Worm (Caenorhabditis elegans) whole organism, young adult: ENCODE results near the gene H38K22.9.
A peak's percentile ranks its signal among the peaks of the same experiment; 100 is the strongest.

ENCODE experiments used
- D2030.7 ChIP-seq: fragments of 200-800 bp; sonication (Bioruptor generic); IDR thresholded peaks from 2 replicates; pipeline ENCODE4 v1.3.6; 2022; ENCODE audit warnings: missing genetic modification reagents, missing genetic modification characterization, missing compliant biosample characterization
- F10E7.11 ChIP-seq: sonication (generic microtip); optimal IDR thresholded peaks from 2 replicates; lab custom pipeline; 2017; ENCODE audit warnings: mild to moderate bottlenecking, missing genetic modification characterization, moderate library complexity, missing compliant biosample characterization
- F23B12.7 ChIP-seq: sonication (generic microtip); optimal IDR thresholded peaks from 2 replicates; lab custom pipeline; 2017; ENCODE audit warnings: missing genetic modification characterization, mild to moderate bottlenecking, missing compliant biosample characterization, antibody characterized with exemption, moderate library complexity; ENCODE audit not compliant: insufficient read depth
- F33H1.4 ChIP-seq: fragments of 200-800 bp; sonication (Bioruptor generic); IDR thresholded peaks from 2 replicates; pipeline ENCODE4 v1.3.6; 2022; ENCODE audit warnings: missing genetic modification reagents, missing genetic modification characterization, missing compliant biosample characterization
- F49E8.2 ChIP-seq: sonication (generic microtip); optimal IDR thresholded peaks from 3 replicates; lab custom pipeline; 2017; ENCODE audit warnings: missing genetic modification characterization, mild to moderate bottlenecking, missing compliant biosample characterization, antibody characterized with exemption, moderate library complexity; ENCODE audit not compliant: insufficient read depth
- Y53F4B.3 ChIP-seq: fragments of 200-800 bp; sonication (Bioruptor generic); IDR thresholded peaks from 2 replicates; pipeline ENCODE4 v1.3.6; 2022; ENCODE audit warnings: missing genetic modification reagents, missing genetic modification characterization, missing compliant biosample characterization
- Y53G8AR.9 ChIP-seq: fragments of 200-800 bp; sonication (Bioruptor generic); conservative IDR thresholded peaks from 2 replicates; pipeline ENCODE4 v1.3.6; 2022; ENCODE audit warnings: missing genetic modification reagents, missing genetic modification characterization, missing compliant biosample characterization
- Y56A3A.18 ChIP-seq: fragments of 200-800 bp; sonication (Bioruptor generic); IDR thresholded peaks from 2 replicates; pipeline ENCODE4 v1.3.6; 2022; ENCODE audit warnings: missing genetic modification reagents, missing genetic modification characterization, missing compliant biosample characterization
- Y67H2A.10 ChIP-seq: fragments of 200-800 bp; sonication (Bioruptor generic); conservative IDR thresholded peaks from 2 replicates; pipeline ENCODE4 v1.3.6; 2022; ENCODE audit warnings: missing genetic modification reagents, missing genetic modification characterization, missing compliant biosample characterization
- Y79H2A.3 ChIP-seq: fragments of 200-800 bp; sonication (Bioruptor generic); conservative IDR thresholded peaks from 2 replicates; pipeline ENCODE4 v1.3.6; 2022; ENCODE audit warnings: missing genetic modification reagents, missing genetic modification characterization, missing compliant biosample characterization
- Y95B8A.8 ChIP-seq: fragments of 200-800 bp; sonication (Bioruptor generic); IDR thresholded peaks from 2 replicates; pipeline ENCODE4 v1.3.6; 2022; ENCODE audit warnings: missing genetic modification reagents, missing genetic modification characterization, missing compliant biosample characterization
- attf-5 ChIP-seq: fragments of 200-800 bp; sonication (Bioruptor generic); optimal IDR thresholded peaks from 2 replicates; lab custom pipeline; 2018; ENCODE audit warnings: mild to moderate bottlenecking, missing genetic modification characterization, missing compliant biosample characterization
- attf-6 ChIP-seq: fragments of 200-800 bp; sonication (Bioruptor generic); IDR thresholded peaks from 2 replicates; pipeline ENCODE4 v1.3.6; 2022; ENCODE audit warnings: missing genetic modification reagents, missing genetic modification characterization, missing compliant biosample characterization
- bed-1 ChIP-seq: fragments of 200-800 bp; sonication (Bioruptor generic); IDR thresholded peaks from 2 replicates; pipeline ENCODE4 v1.3.6; 2022; ENCODE audit warnings: missing genetic modification reagents, missing genetic modification characterization, missing compliant biosample characterization
- cebp-2 ChIP-seq: fragments of 200-800 bp; sonication (Bioruptor generic); IDR thresholded peaks from 2 replicates; pipeline ENCODE4 v1.3.6; 2022; ENCODE audit warnings: missing genetic modification characterization, missing compliant biosample characterization
- ceh-27 ChIP-seq: fragments of 200-800 bp; sonication (Bioruptor generic); optimal IDR thresholded peaks from 2 replicates; lab custom pipeline; 2018; ENCODE audit warnings: mild to moderate bottlenecking, missing genetic modification characterization, moderate library complexity, missing compliant biosample characterization
- ceh-91 ChIP-seq: fragments of 200-800 bp; sonication (Bioruptor generic); IDR thresholded peaks from 2 replicates; pipeline ENCODE4 v1.3.6; 2022; ENCODE audit warnings: missing genetic modification reagents, missing genetic modification characterization, missing compliant biosample characterization
- dpff-1 ChIP-seq: sonication (generic microtip); optimal IDR thresholded peaks from 2 replicates; lab custom pipeline; 2017; ENCODE audit warnings: mild to moderate bottlenecking, missing genetic modification characterization, missing compliant biosample characterization
- efl-1 ChIP-seq: fragments of 150-350 bp; optimal IDR thresholded peaks from 2 replicates; lab custom pipeline; 2014; ENCODE audit warnings: missing biosample characterization, missing genetic modification reagents, missing genetic modification characterization
- egrh-3 ChIP-seq: fragments of 200-800 bp; sonication (Bioruptor generic); IDR thresholded peaks from 2 replicates; pipeline ENCODE4 v1.3.6; 2022; ENCODE audit warnings: missing genetic modification reagents, missing genetic modification characterization, missing compliant biosample characterization
- fkh-3 ChIP-seq: sonication (generic microtip); optimal IDR thresholded peaks from 2 replicates; lab custom pipeline; 2016; ENCODE audit warnings: mild to moderate bottlenecking, missing genetic modification characterization, missing compliant biosample characterization
- hmg-1.2 ChIP-seq: fragments of 200-800 bp; sonication (Bioruptor generic); IDR thresholded peaks from 2 replicates; pipeline ENCODE4 v1.3.6; 2022; ENCODE audit warnings: missing genetic modification reagents, missing genetic modification characterization, missing compliant biosample characterization
- hsf-1 ChIP-seq: fragments of 200-800 bp; sonication (Bioruptor generic); IDR thresholded peaks from 2 replicates; pipeline ENCODE4 v1.3.6; 2022; ENCODE audit warnings: missing genetic modification reagents, missing genetic modification characterization, missing compliant biosample characterization
- lin-35 ChIP-seq, 3 experiments: fragments of 150-350 bp in 2 of 3; sonication (generic microtip) in 1 of 3; optimal IDR thresholded peaks; 2 replicates each; lab custom pipeline; 2014 to 2018; ENCODE audit warnings: missing biosample characterization in 3 of 3, missing genetic modification characterization in 3 of 3, missing genetic modification reagents in 3 of 3
- lin-54 ChIP-seq: fragments of 200-800 bp; sonication (Bioruptor generic); optimal IDR thresholded peaks from 2 replicates; lab custom pipeline; 2018; ENCODE audit warnings: mild to moderate bottlenecking, missing genetic modification characterization, missing compliant biosample characterization
- lsl-1 ChIP-seq: fragments of 200-800 bp; sonication (Bioruptor generic); optimal IDR thresholded peaks from 2 replicates; lab custom pipeline; 2018; ENCODE audit warnings: mild to moderate bottlenecking, missing genetic modification characterization, moderate library complexity, missing compliant biosample characterization
- nfya-1 ChIP-seq: sonication (generic microtip); optimal IDR thresholded peaks from 2 replicates; lab custom pipeline; 2017; ENCODE audit warnings: antibody characterized with exemption, missing compliant biosample characterization, missing genetic modification characterization, borderline replicate concordance; ENCODE audit not compliant: insufficient read depth
- nfyb-1 ChIP-seq: fragments of 200-800 bp; sonication (Bioruptor generic); IDR thresholded peaks from 2 replicates; pipeline ENCODE4 v1.3.6; 2022; ENCODE audit warnings: missing genetic modification reagents, missing genetic modification characterization, missing compliant biosample characterization
- nhr-80 ChIP-seq: sonication (generic microtip); optimal IDR thresholded peaks from 2 replicates; lab custom pipeline; 2016; ENCODE audit warnings: missing genetic modification characterization, missing compliant biosample characterization
- nhr-90 ChIP-seq: sonication (generic microtip); optimal IDR thresholded peaks from 2 replicates; lab custom pipeline; 2016; ENCODE audit warnings: missing genotype, mild to moderate bottlenecking, missing genetic modification characterization, missing compliant biosample characterization
- rec-8 ChIP-seq, 2 experiments: sonication (generic microtip); optimal IDR thresholded peaks; 2 replicates each; lab custom pipeline; 2016; ENCODE audit warnings: mild to moderate bottlenecking in 2 of 2, missing genetic modification characterization in 2 of 2, missing genetic modification reagents in 2 of 2, missing genotype in 2 of 2, missing biosample characterization in 1 of 2, missing compliant biosample characterization in 1 of 2, moderate library complexity in 1 of 2
- snpc-1.3 ChIP-seq: sonication (generic microtip); optimal IDR thresholded peaks from 2 replicates; lab custom pipeline; 2017; ENCODE audit warnings: missing genetic modification characterization, mild to moderate bottlenecking, missing compliant biosample characterization, antibody characterized with exemption, moderate library complexity, missing genotype, missing genetic modification reagents; ENCODE audit not compliant: insufficient read depth
- snpc-3.4 ChIP-seq: sonication (generic microtip); optimal IDR thresholded peaks from 2 replicates; lab custom pipeline; 2017; ENCODE audit warnings: missing genetic modification characterization, mild to moderate bottlenecking, missing compliant biosample characterization, antibody characterized with exemption, moderate library complexity, missing genotype, missing genetic modification reagents
- tbp1 ChIP-seq: fragments of 200-800 bp; sonication (Bioruptor generic); optimal IDR thresholded peaks from 2 replicates; lab custom pipeline; 2018; ENCODE audit warnings: mild to moderate bottlenecking, missing genetic modification characterization, missing compliant biosample characterization
- zfh-2 ChIP-seq: fragments of 200-800 bp; sonication (Bioruptor generic); conservative IDR thresholded peaks from 2 replicates; pipeline ENCODE4 v1.3.6; 2022; ENCODE audit warnings: missing genetic modification reagents, missing genetic modification characterization, missing compliant biosample characterization
- zim-3 ChIP-seq: sonication (generic microtip); optimal IDR thresholded peaks from 2 replicates; lab custom pipeline; 2017; ENCODE audit warnings: mild to moderate bottlenecking, missing genetic modification characterization, moderate library complexity, missing compliant biosample characterization
- ztf-18 ChIP-seq: sonication (generic microtip); optimal IDR thresholded peaks from 2 replicates; lab custom pipeline; 2016; ENCODE audit warnings: missing genotype, mild to moderate bottlenecking, missing genetic modification characterization, missing compliant biosample characterization
- ztf-22 ChIP-seq: fragments of 200-800 bp; sonication (Bioruptor generic); optimal IDR thresholded peaks from 2 replicates; lab custom pipeline; 2018; ENCODE audit warnings: mild to moderate bottlenecking, missing genetic modification characterization, moderate library complexity, missing compliant biosample characterization
- ztf-26 ChIP-seq: sonication (generic microtip); optimal IDR thresholded peaks from 2 replicates; lab custom pipeline; 2017; ENCODE audit warnings: missing genetic modification characterization, missing compliant biosample characterization
- ztf-28 ChIP-seq: fragments of 200-800 bp; sonication (Bioruptor generic); IDR thresholded peaks from 2 replicates; pipeline ENCODE4 v1.3.6; 2022; ENCODE audit warnings: missing genetic modification reagents, missing genetic modification characterization, missing compliant biosample characterization
- ztf-6 ChIP-seq: fragments of 200-800 bp; sonication (Bioruptor generic); IDR thresholded peaks from 2 replicates; pipeline ENCODE4 v1.3.6; 2022; ENCODE audit warnings: missing genetic modification reagents, missing genetic modification characterization, missing compliant biosample characterization

The H38K22.9 gene

DNA sequence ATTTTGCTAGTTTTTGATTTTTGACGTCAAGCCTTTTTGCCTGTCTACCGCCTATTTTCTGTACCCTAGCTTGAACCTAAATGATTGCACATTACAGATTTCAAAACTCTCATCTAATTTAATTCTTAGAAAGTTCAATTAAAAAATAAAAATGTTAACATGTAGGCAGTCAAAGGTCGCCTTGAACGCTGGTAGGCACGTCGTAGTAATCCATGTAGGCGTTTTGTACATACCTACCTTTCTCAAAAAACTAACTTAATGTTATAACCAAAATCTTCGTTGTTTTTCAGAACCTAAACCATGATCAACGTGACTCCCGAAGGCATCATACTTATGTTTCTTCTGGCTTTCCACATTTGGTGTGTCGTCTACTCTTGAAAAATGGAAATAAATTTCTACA, at the start of gene H38K22.9:
TSS of gene H38K22.9 (plus strand) at position 301 of the 400 bp plus-strand sequence.
- TF ChIP-seq nhr-80 (tag; lab: Kevin White, UChicago) (no peak), D2030.7 (GFP tag; lab: Robert Waterston, UW) (no peak), zim-3 (tag; lab: Kevin White, UChicago) (no peak), Y53F4B.3 (GFP tag; lab: Robert Waterston, UW) (no peak), lin-54 (GFP tag; lab: Kevin White, UChicago) (no peak), attf-6 (GFP tag; lab: Robert Waterston, UW) (no peak), F49E8.2 (no peak), dpff-1 (no peak), snpc-3.4 (tag; lab: Kevin White, UChicago) (no peak), Y56A3A.18 (no peak)

DNA sequence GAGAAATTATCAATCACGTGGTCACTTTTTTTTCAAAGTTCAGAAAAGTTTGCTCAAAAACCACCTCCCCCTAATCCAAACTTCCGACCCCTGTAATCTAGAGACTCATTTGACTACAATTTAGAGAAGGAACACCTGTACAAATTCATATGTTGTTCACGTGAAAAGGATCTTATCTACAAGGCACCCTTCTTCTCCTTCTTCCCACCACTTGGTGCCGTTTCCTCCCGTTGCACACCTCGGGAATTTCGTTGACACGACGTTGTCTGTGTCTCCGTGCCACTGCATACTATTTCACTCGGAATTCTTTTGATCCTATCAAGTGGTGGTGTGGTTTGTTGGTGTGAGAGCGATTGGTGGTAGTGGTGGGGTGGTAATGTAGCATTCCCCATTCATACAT, 49.4 kb upstream of the H38K22.9 start:
- TF ChIP-seq hmg-1.2 (GFP tag; lab: Robert Waterston, UW) = peak; percentile 18; the same call in 1 of the 2 replicates
- no peak for TF ChIP-seq Y56A3A.18
- no peak for TF ChIP-seq Y67H2A.10 (GFP tag; lab: Robert Waterston, UW)
- 0 out of 2 replicates have a peak, but pooled peaks have one; percentile 9 for TF ChIP-seq D2030.7 (GFP tag; lab: Robert Waterston, UW)
- no peak for TF ChIP-seq Y79H2A.3
- TF ChIP-seq nhr-90 (tag; lab: Kevin White, UChicago) = no peak
- TF ChIP-seq ztf-22 = no peak
- TF ChIP-seq, all 124 proteins: peak for 2

DNA sequence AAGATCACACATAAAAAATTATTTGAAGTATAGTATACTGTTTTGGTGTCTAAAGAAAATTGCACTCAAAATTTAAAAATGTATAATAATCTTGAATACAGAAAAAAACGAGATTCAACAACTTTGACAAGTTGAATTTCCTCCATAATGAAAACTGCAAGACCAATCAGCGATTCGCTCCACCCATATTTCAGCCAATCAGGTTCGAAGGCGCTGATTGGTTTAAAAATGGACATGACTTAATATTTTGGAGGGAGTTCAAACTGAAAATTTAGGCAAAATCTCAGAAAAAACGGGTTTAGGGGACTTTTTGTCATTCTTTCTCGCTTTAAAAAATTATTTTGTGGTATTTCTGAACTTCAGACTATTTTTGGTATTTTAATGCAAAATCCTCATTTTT, 48.3 kb upstream of the H38K22.9 start:
- TF ChIP-seq nfyb-1 (GFP tag; lab: Robert Waterston, UW) (peak; percentile 67), nhr-80 (tag; lab: Kevin White, UChicago) (no peak)

DNA sequence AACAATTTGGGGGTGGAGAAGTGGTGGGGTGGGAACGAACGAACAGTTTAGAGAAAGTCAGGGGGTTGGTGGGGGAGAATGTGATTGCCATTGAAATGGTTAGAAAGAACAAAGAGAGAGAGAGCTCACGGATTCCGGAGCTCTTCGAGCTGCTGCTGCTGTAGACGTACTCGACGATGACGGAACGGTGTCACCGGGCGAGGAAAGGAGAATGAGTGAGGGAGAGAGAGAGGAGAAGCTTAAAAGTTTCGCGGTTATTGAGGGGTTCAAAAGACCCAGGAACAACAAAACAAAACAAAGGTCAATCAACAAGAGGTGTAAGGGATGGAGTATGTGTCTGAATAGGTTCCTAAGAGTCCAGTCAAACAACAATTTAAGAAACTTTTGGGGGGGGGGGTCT, 47.7 kb upstream of the H38K22.9 start:
- TF ChIP-seq ceh-91 (GFP tag; lab: Robert Waterston, UW) (no peak), zfh-2 (GFP tag; lab: Robert Waterston, UW) (0 out of 2 replicates have a peak, but pooled peaks have one; percentile 28), tbp1 (GFP tag; lab: Kevin White, UChicago) (no peak), F33H1.4 (no peak), ztf-6 (GFP tag; lab: Robert Waterston, UW) (no peak), lsl-1 (GFP tag; lab: Kevin White, UChicago) (no peak), Y67H2A.10 (GFP tag; lab: Robert Waterston, UW) (no peak), attf-6 (GFP tag; lab: Robert Waterston, UW) (no peak), fkh-3 (no peak), hsf-1 (GFP tag; lab: Robert Waterston, UW) (no peak), ztf-18 (no peak), Y95B8A.8 (GFP tag; lab: Robert Waterston, UW) (no peak), ztf-22 (no peak), attf-5 (GFP tag; lab: Kevin White, UChicago) (no peak), F10E7.11 (tag; lab: Kevin White, UChicago) (no peak), egrh-3 (GFP tag; lab: Robert Waterston, UW) (peak; percentile 39; the same call in 1 of the 2 replicates)

DNA sequence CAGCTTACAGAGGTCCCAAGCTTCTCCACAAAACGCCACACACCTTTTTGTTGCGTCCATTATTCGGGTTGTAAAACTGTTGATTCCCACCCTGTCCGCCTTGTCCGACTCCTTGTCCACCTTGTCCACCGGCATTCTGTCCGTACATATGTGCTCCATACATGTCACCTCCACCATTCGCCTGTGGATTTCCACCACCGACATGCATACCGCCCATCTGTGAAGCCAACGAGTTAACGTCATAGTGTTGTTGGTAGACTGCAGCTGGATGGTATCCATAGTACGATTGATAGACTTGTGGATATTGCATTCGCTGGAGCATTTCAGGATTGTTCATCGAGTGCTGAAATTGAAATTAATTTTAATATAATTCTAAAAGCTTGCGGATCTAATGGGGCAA, 46.2 kb upstream of the H38K22.9 start:
- TF ChIP-seq ztf-26 (tag; lab: Kevin White, UChicago) (no peak), attf-5 (GFP tag; lab: Kevin White, UChicago) (no peak), ceh-27 (GFP tag; lab: Kevin White, UChicago) (no peak), nfya-1 (tag; lab: Kevin White, UChicago) (no peak), F23B12.7 (tag; lab: Kevin White, UChicago) (no peak), rec-8 (tag; optimal IDR thresholded peaks at IDR 0.05; lab: Kevin White, UChicago) (no peak), Y53G8AR.9 (GFP tag; lab: Robert Waterston, UW) (no peak), lin-35 (GFP tag; optimal IDR thresholded peaks at IDR 0.05; lab: Kevin White, UChicago) (no peak), snpc-3.4 (tag; lab: Kevin White, UChicago) (no peak), bed-1 (GFP tag; lab: Robert Waterston, UW) (no peak), efl-1 (GFP tag; lab: Kevin White, UChicago) (no peak), ztf-28 (GFP tag; lab: Robert Waterston, UW) (no peak), hsf-1 (GFP tag; lab: Robert Waterston, UW) (no peak), snpc-1.3 (tag; lab: Kevin White, UChicago) (no peak), cebp-2 (GFP tag; lab: Robert Waterston, UW) (no peak)
